Worm (Caenorhabditis elegans) whole organism, L4 larva: Measurements from ENCODE around the gene nsy-1.

ENCODE experiments used
- T20F7.1 ChIP-seq: fragments of 200-800 bp; sonication (Bioruptor generic); optimal IDR thresholded peaks from 2 replicates; lab custom pipeline; 2018; ENCODE audit warnings: mild to moderate bottlenecking, missing genetic modification characterization, missing compliant biosample characterization
- T26A8.4 ChIP-seq: fragments of 200-800 bp; sonication (Bioruptor generic); IDR thresholded peaks from 2 replicates; pipeline ENCODE4 v1.3.6; 2022; ENCODE audit warnings: missing genetic modification characterization, missing compliant biosample characterization
- Y5F2A.4 ChIP-seq: fragments of 200-800 bp; sonication (Bioruptor generic); optimal IDR thresholded peaks from 2 replicates; lab custom pipeline; 2018; ENCODE audit warnings: mild to moderate bottlenecking, missing genetic modification characterization, missing compliant biosample characterization
- aha-1 ChIP-seq: fragments of 150-350 bp; peaks from one replicate; lab custom pipeline; 2014; ENCODE audit warnings: missing biosample characterization, missing genetic modification characterization
- aly-2 ChIP-seq: sonication (generic microtip); optimal IDR thresholded peaks from 2 replicates; lab custom pipeline; 2018; ENCODE audit warnings: missing biosample characterization, missing genetic modification characterization
- attf-4 ChIP-seq: sonication (generic microtip); optimal IDR thresholded peaks from 3 replicates; lab custom pipeline; 2017; ENCODE audit warnings: missing biosample characterization, missing genetic modification characterization
- ceh-28 ChIP-seq: fragments of 150-350 bp; optimal IDR thresholded peaks from 2 replicates; lab custom pipeline; 2014; ENCODE audit warnings: missing biosample characterization, missing genetic modification reagents, missing genetic modification characterization
- ctbp-1 ChIP-seq: fragments of 200-800 bp; sonication (Bioruptor generic); IDR thresholded peaks from 2 replicates; pipeline ENCODE4 v1.3.6; 2022; ENCODE audit warnings: missing genetic modification reagents, missing genetic modification characterization, missing compliant biosample characterization
- daf-12 ChIP-seq: fragments of 150-350 bp; optimal IDR thresholded peaks from 2 replicates; lab custom pipeline; 2014; ENCODE audit warnings: missing biosample characterization, missing genetic modification reagents, missing genetic modification characterization
- dmd-6 ChIP-seq: fragments of 200-800 bp; sonication (Bioruptor generic); IDR thresholded peaks from 2 replicates; pipeline ENCODE4 v1.3.6; 2022; ENCODE audit warnings: missing genetic modification reagents, missing genetic modification characterization, missing compliant biosample characterization
- dmd-9 ChIP-seq: fragments of 200-800 bp; sonication (Bioruptor generic); IDR thresholded peaks from 2 replicates; pipeline ENCODE4 v1.3.6; 2022; ENCODE audit warnings: missing genetic modification reagents, missing genetic modification characterization, missing compliant biosample characterization
- egl-27 ChIP-seq: sonication (generic microtip); optimal IDR thresholded peaks from 3 replicates; lab custom pipeline; 2017; ENCODE audit warnings: missing biosample characterization, missing genetic modification reagents, missing genetic modification characterization
- fkh-10 ChIP-seq: fragments of 150-350 bp; optimal IDR thresholded peaks from 2 replicates; lab custom pipeline; 2014; ENCODE audit warnings: missing biosample characterization, missing genetic modification reagents, missing genetic modification characterization
- gei-8 ChIP-seq: fragments of 200-800 bp; sonication (Bioruptor generic); optimal IDR thresholded peaks from 2 replicates; lab custom pipeline; 2018; ENCODE audit warnings: mild to moderate bottlenecking, missing genetic modification characterization, missing compliant biosample characterization
- hif-1 ChIP-seq, 2 experiments: sonication (generic microtip); optimal IDR thresholded peaks; 2 replicates each; lab custom pipeline; 2016 to 2017; ENCODE audit warnings: missing compliant biosample characterization in 2 of 2, missing genetic modification characterization in 2 of 2, missing genetic modification reagents in 2 of 2, missing genotype in 2 of 2, mild to moderate bottlenecking in 1 of 2
- hlh-30 ChIP-seq: sonication (generic microtip); optimal IDR thresholded peaks from 2 replicates; lab custom pipeline; 2017; ENCODE audit warnings: antibody characterized with exemption, mild to moderate bottlenecking, missing genetic modification characterization, missing compliant biosample characterization; ENCODE audit not compliant: insufficient read depth
- lim-7 ChIP-seq: fragments of 200-800 bp; sonication (Bioruptor generic); IDR thresholded peaks from 2 replicates; pipeline ENCODE4 v1.3.6; 2022; ENCODE audit warnings: missing genetic modification characterization, missing compliant biosample characterization
- lin-1 ChIP-seq: fragments of 200-800 bp; sonication (Bioruptor generic); IDR thresholded peaks from 2 replicates; pipeline ENCODE4 v1.3.6; 2022; ENCODE audit warnings: missing genetic modification reagents, missing genetic modification characterization, missing compliant biosample characterization
- lin-29 ChIP-seq: fragments of 200-800 bp; sonication (Bioruptor generic); IDR thresholded peaks from 2 replicates; pipeline ENCODE4 v1.3.6; 2022; ENCODE audit warnings: missing genetic modification reagents, missing genetic modification characterization, missing compliant biosample characterization
- lsy-2 ChIP-seq, 2 experiments: fragments of 150-350 bp in 1 of 2; sonication (generic microtip) in 1 of 2; optimal IDR thresholded peaks; 2 replicates each; lab custom pipeline; 2014 to 2017; ENCODE audit warnings: missing biosample characterization in 2 of 2, missing genetic modification characterization in 2 of 2
- mdt-29 ChIP-seq: fragments of 200-800 bp; sonication (Bioruptor generic); IDR thresholded peaks from 2 replicates; pipeline ENCODE4 v1.3.6; 2022; ENCODE audit warnings: missing genetic modification reagents, missing genetic modification characterization, missing compliant biosample characterization
- mxl-2 ChIP-seq: fragments of 200-800 bp; sonication (Bioruptor generic); conservative IDR thresholded peaks from 2 replicates; pipeline ENCODE4 v1.3.6; 2022; ENCODE audit warnings: missing genetic modification reagents, missing genetic modification characterization, missing compliant biosample characterization
- nhr-102 ChIP-seq: sonication (generic microtip); optimal IDR thresholded peaks from 2 replicates; lab custom pipeline; 2016; ENCODE audit warnings: mild to moderate bottlenecking, missing genetic modification characterization, moderate library complexity, missing compliant biosample characterization
- nhr-25 ChIP-seq: sonication (generic microtip); optimal IDR thresholded peaks from 2 replicates; lab custom pipeline; 2017; ENCODE audit warnings: missing genetic modification characterization, mild to moderate bottlenecking, missing compliant biosample characterization, antibody characterized with exemption, moderate library complexity, borderline replicate concordance; ENCODE audit not compliant: insufficient read depth
- nhr-76 ChIP-seq: fragments of 150-350 bp; optimal IDR thresholded peaks from 2 replicates; lab custom pipeline; 2014; ENCODE audit warnings: missing biosample characterization, missing genetic modification characterization
- nhr-77 ChIP-seq: fragments of 150-350 bp; optimal IDR thresholded peaks from 2 replicates; lab custom pipeline; 2014; ENCODE audit warnings: missing biosample characterization, missing genetic modification characterization
- pha-4 ChIP-seq, 2 experiments: fragments of 150-350 bp in 1 of 2; fragments of 200-800 bp in 1 of 2; sonication (Bioruptor generic) in 1 of 2; IDR thresholded peaks in 1 of 2; optimal IDR thresholded peaks in 1 of 2; 2 replicates each; pipeline versions ENCODE4 v1.3.6 to Lab custom; 2014 to 2022; ENCODE audit warnings: missing genetic modification characterization in 2 of 2, missing genetic modification reagents in 2 of 2, missing biosample characterization in 1 of 2, missing compliant biosample characterization in 1 of 2
- rbr-2 ChIP-seq: sonication (generic microtip); optimal IDR thresholded peaks from 2 replicates; lab custom pipeline; 2016; ENCODE audit warnings: missing genotype, missing genetic modification characterization, missing compliant biosample characterization
- saeg-2 ChIP-seq: fragments of 200-800 bp; sonication (Bioruptor generic); IDR thresholded peaks from 2 replicates; pipeline ENCODE4 v1.3.6; 2022; ENCODE audit warnings: missing genetic modification reagents, missing genetic modification characterization, missing compliant biosample characterization
- set-16 ChIP-seq: fragments of 200-800 bp; sonication (Bioruptor generic); IDR thresholded peaks from 2 replicates; pipeline ENCODE4 v1.3.6; 2022; ENCODE audit warnings: missing genetic modification reagents, missing genetic modification characterization, missing compliant biosample characterization
- skn-1 ChIP-seq: fragments of 150-350 bp; optimal IDR thresholded peaks from 2 replicates; lab custom pipeline; 2014; ENCODE audit warnings: missing biosample characterization, missing genetic modification characterization
- snpc-1.2 ChIP-seq: fragments of 200-800 bp; sonication (Bioruptor generic); IDR thresholded peaks from 2 replicates; pipeline ENCODE4 v1.3.6; 2022; ENCODE audit warnings: missing genetic modification reagents, missing genetic modification characterization, missing compliant biosample characterization
- spr-3 ChIP-seq: fragments of 200-800 bp; sonication (Bioruptor generic); optimal IDR thresholded peaks from 2 replicates; lab custom pipeline; 2018; ENCODE audit warnings: mild to moderate bottlenecking, missing genetic modification characterization, missing compliant biosample characterization
- tra-1 ChIP-seq: fragments of 200-800 bp; sonication (Bioruptor generic); IDR thresholded peaks from 2 replicates; pipeline ENCODE4 v1.3.6; 2022; ENCODE audit warnings: missing genetic modification reagents, missing genetic modification characterization, missing compliant biosample characterization
- unc-62 ChIP-seq, 3 experiments: fragments of 150-350 bp in 1 of 3; sonication (generic microtip); optimal IDR thresholded peaks in 2 of 3; peaks in 1 of 3; 1 replicate in 1 of 3; 2 replicates in 2 of 3; lab custom pipeline; 2014 to 2017; ENCODE audit warnings: missing biosample characterization in 3 of 3, missing genetic modification characterization in 3 of 3, missing genetic modification reagents in 3 of 3, missing genotype in 1 of 3
- zag-1 ChIP-seq: fragments of 150-350 bp; optimal IDR thresholded peaks from 2 replicates; lab custom pipeline; 2014; ENCODE audit warnings: missing biosample characterization, missing genetic modification characterization
- zfp-2 ChIP-seq: sonication (generic microtip); optimal IDR thresholded peaks from 2 replicates; lab custom pipeline; 2016; ENCODE audit warnings: mild to moderate bottlenecking, missing genetic modification characterization, missing compliant biosample characterization
- zfp-3 ChIP-seq: fragments of 200-800 bp; sonication (Bioruptor generic); conservative IDR thresholded peaks from 2 replicates; pipeline ENCODE4 v1.3.6; 2022; ENCODE audit warnings: missing genetic modification reagents, missing genetic modification characterization, missing compliant biosample characterization
- ztf-11 ChIP-seq: fragments of 150-350 bp; optimal IDR thresholded peaks from 2 replicates; lab custom pipeline; 2014; ENCODE audit warnings: missing biosample characterization, missing genetic modification characterization
- ztf-7 ChIP-seq: fragments of 150-350 bp; optimal IDR thresholded peaks from 2 replicates; lab custom pipeline; 2014; ENCODE audit warnings: missing biosample characterization, missing genetic modification characterization

nsy-1 gene

ce11 chrII:5020513-5021081 lies 2.0 kb upstream of the nsy-1 start (continued):
- TF ChIP-seq set-16 (GFP tag; lab: Robert Waterston, UW) = no peak
- TF ChIP-seq daf-12 = no peak
- TF ChIP-seq T20F7.1 (GFP tag; lab: Kevin White, UChicago) = no peak
- no peak for TF ChIP-seq nhr-77 (tag; lab: Kevin White, UChicago)
- TF ChIP-seq ztf-11 (tag; lab: Kevin White, UChicago) = no peak
- TF ChIP-seq tra-1 (GFP tag; lab: Robert Waterston, UW) = no peak
- TF ChIP-seq ztf-7 = no peak
- TF ChIP-seq zag-1 = no peak
- no peak for TF ChIP-seq T26A8.4
- TF ChIP-seq lin-29 (GFP tag; lab: Robert Waterston, UW) = no peak
- no peak for TF ChIP-seq gei-8 (GFP tag; lab: Kevin White, UChicago)
- no peak for TF ChIP-seq Y5F2A.4 (GFP tag; lab: Kevin White, UChicago)
- no peak for TF ChIP-seq pha-4 (GFP tag; IDR thresholded peaks at IDR 0.05; lab: Robert Waterston, UW)
- no peak for TF ChIP-seq pha-4 (tag; optimal IDR thresholded peaks at IDR 0.05; lab: Kevin White, UChicago)
- peak; percentile 14 for TF ChIP-seq aha-1
- TF ChIP-seq skn-1 (tag; lab: Kevin White, UChicago) = no peak
- TF ChIP-seq aly-2 (tag; lab: Kevin White, UChicago) = no peak
- no peak for TF ChIP-seq spr-3 (GFP tag; lab: Kevin White, UChicago)
- TF ChIP-seq snpc-1.2 = no peak
- no peak for TF ChIP-seq saeg-2 (GFP tag; lab: Robert Waterston, UW)
- TF ChIP-seq mxl-2 = no peak

ce11 chrII:5021518-5021917 lies 1.0 kb upstream of the nsy-1 start:
- no peak for TF ChIP-seq nhr-76 (tag; lab: Kevin White, UChicago)
- TF ChIP-seq nhr-25 (tag; lab: Kevin White, UChicago) = peak; percentile 41
- peak in 1 of 2 experiments; percentile 9 for TF ChIP-seq lsy-2 (tag; optimal IDR thresholded peaks at IDR 0.05; lab: Kevin White, UChicago)

- TF ChIP-seq skn-1 (tag; lab: Kevin White, UChicago) = no peak
- no peak for TF ChIP-seq rbr-2
- peak in 1 of 2 experiments; percentile 99 for TF ChIP-seq unc-62 (GFP tag; optimal IDR thresholded peaks at IDR 0.05 in 1 of 2; lab: Kevin White, UChicago)
- no peak for TF ChIP-seq unc-62 (tag; optimal IDR thresholded peaks at IDR 0.05; lab: Kevin White, UChicago)
Observed at ce11 chrII:5027952-5028351, 5.4 kb downstream of the nsy-1 start.

ce11 chrII:5031612-5032011 lies 9.1 kb downstream of the nsy-1 start, which contains the start of gene wdr-83:
TSS of gene wdr-83 (minus strand) at chrII:5031712.
- TF ChIP-seq ctbp-1 (GFP tag; lab: Robert Waterston, UW) = no peak
- TF ChIP-seq ceh-28 (tag; lab: Kevin White, UChicago) = no peak
- TF ChIP-seq egl-27 (tag; lab: Kevin White, UChicago) = no peak
- no peak for TF ChIP-seq hif-1 (tag; optimal IDR thresholded peaks at IDR 0.05; lab: Kevin White, UChicago)
- TF ChIP-seq zfp-3 = no peak
- TF ChIP-seq lin-29 (GFP tag; lab: Robert Waterston, UW) = no peak
- no peak for TF ChIP-seq saeg-2 (GFP tag; lab: Robert Waterston, UW)
- no peak for TF ChIP-seq zfp-2
- no peak for TF ChIP-seq mdt-29 (GFP tag; lab: Robert Waterston, UW)
- no peak for TF ChIP-seq fkh-10 (GFP tag; lab: Kevin White, UChicago)
- TF ChIP-seq hlh-30 = no peak
- no peak for TF ChIP-seq lin-1 (GFP tag; lab: Robert Waterston, UW)
- no peak for TF ChIP-seq dmd-9 (GFP tag; lab: Robert Waterston, UW)
- no peak for TF ChIP-seq aly-2 (tag; lab: Kevin White, UChicago)
- TF ChIP-seq lim-7 (GFP tag; lab: Robert Waterston, UW) = no peak
- no peak for TF ChIP-seq dmd-6
- TF ChIP-seq tra-1 (GFP tag; lab: Robert Waterston, UW) = no peak
- TF ChIP-seq nhr-102 (tag; lab: Kevin White, UChicago) = no peak
- TF ChIP-seq attf-4 (tag; lab: Kevin White, UChicago) = no peak
